Fruit fly (Drosophila melanogaster): Measurements from ENCODE around the gene CG7131.

- TF ChIP-seq pan (optimal IDR thresholded peaks at IDR 0.05) (no peak), lola (GFP tag; optimal IDR thresholded peaks at IDR 0.05) (no peak)
These were observed 46.3 kb downstream of the CG7131 start, which contains the start of the genes CG7156 and 14-3-3epsilon for dm6 chr3R:18242089-18242955.

All from whole organism, wandering third instar larva.